Fruit fly (Drosophila melanogaster) whole organism: ENCODE measurements around the gene Rrp1.

ENCODE experiments used
- CG8478 ChIP-seq: fragments of >200 bp; optimal IDR thresholded peaks from 2 replicates; lab custom pipeline; 2018; ENCODE audit warnings: inconsistent platforms
- Dll ChIP-seq: fragments of >200 bp; optimal IDR thresholded peaks from 2 replicates; lab custom pipeline; 2017
- pan ChIP-seq: fragments of >200 bp; optimal IDR thresholded peaks from 2 replicates; lab custom pipeline; 2017
- psq ChIP-seq: fragments of >200 bp; optimal IDR thresholded peaks from 2 replicates; lab custom pipeline; 2017
- usp ChIP-seq: fragments of >200 bp; optimal IDR thresholded peaks from 2 replicates; lab custom pipeline; 2017; ENCODE audit warnings: missing biosample characterization, missing genetic modification characterization, mixed read lengths

DNA sequence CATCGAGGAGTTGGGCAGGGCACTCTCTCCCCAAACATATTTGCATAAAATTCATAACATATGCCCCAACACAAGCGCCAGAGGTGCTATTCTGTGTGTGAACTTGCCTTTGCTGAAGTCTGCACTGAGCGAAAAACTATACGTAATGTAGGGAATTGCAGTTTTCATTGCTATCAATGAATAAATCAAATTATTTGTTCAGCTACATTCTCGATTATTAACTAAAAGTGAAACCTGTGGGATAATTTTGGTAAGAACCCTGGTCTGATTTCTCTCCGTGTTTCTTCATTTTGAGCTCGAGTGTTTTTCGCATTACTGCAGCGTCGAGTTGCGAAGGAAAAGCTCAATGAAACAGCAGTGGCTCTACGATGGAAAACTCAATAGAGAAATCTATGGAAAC is 29.7 kb downstream of the Rrp1 start:
- TF ChIP-seq psq, result no peak
- no peak for TF ChIP-seq CG8478 (lab: Kevin White, UChicago)
- no peak for TF ChIP-seq pan (lab: Kevin White, UChicago)
- TF ChIP-seq Dll (lab: Kevin White, UChicago), result no peak
- no peak for TF ChIP-seq usp
